Fruit fly (Drosophila melanogaster): Measurements from ENCODE around the gene CG15642.

The CG15642 gene

dm6 chrX:15497440-15498271 lies 30.1 kb upstream of the CG15642 start:
- TF ChIP-seq CG4496 (GFP tag; IDR thresholded peaks at IDR 0.05) (no peak), CG34367 (tag; optimal IDR thresholded peaks at IDR 0.05) (no peak), CG12605 (GFP tag; IDR thresholded peaks at IDR 0.05) (0 out of 2 replicates have a peak, but pooled peaks have one; percentile 7), CG13204 (GFP tag; optimal IDR thresholded peaks at IDR 0.05) (peak; percentile 41), CG14655 (GFP tag; optimal IDR thresholded peaks at IDR 0.05) (no peak), rn (GFP tag; IDR thresholded peaks at IDR 0.05) (no peak), CG9948 (tag; optimal IDR thresholded peaks at IDR 0.05) (no peak)

dm6 chrX:15496651-15497409 lies 29.3 kb upstream of the CG15642 start:
- TF ChIP-seq CG12605 (GFP tag; IDR thresholded peaks at IDR 0.05): no peak
- no peak for TF ChIP-seq CG9948 (tag; optimal IDR thresholded peaks at IDR 0.05)
- TF ChIP-seq CG4496 (GFP tag; IDR thresholded peaks at IDR 0.05): no peak
- no peak for TF ChIP-seq gl (tag; optimal IDR thresholded peaks at IDR 0.05)
- TF ChIP-seq CG13204 (GFP tag; optimal IDR thresholded peaks at IDR 0.05): no peak
- TF ChIP-seq Pif1A (GFP tag; optimal IDR thresholded peaks at IDR 0.05): no peak
- TF ChIP-seq EcR (GFP tag; optimal IDR thresholded peaks at IDR 0.05): no peak
- TF ChIP-seq rn (GFP tag; IDR thresholded peaks at IDR 0.05): no peak
- no peak for TF ChIP-seq CG32121 (GFP tag; IDR thresholded peaks at IDR 0.05)
- no peak for TF ChIP-seq D1 (tag; optimal IDR thresholded peaks at IDR 0.05)
- no peak for TF ChIP-seq CG14655 (GFP tag; optimal IDR thresholded peaks at IDR 0.05)
- no peak for TF ChIP-seq CG8159 (tag; optimal IDR thresholded peaks at IDR 0.05)

- TF ChIP-seq EcR (GFP tag; optimal IDR thresholded peaks at IDR 0.05) (no peak), CG12605 (GFP tag; IDR thresholded peaks at IDR 0.05) (no peak), CG8159 (tag; optimal IDR thresholded peaks at IDR 0.05) (no peak)
These were observed 28.2 kb upstream of the CG15642 start for dm6 chrX:15495600-15496379.

dm6 chrX:15490519-15490918 lies 23.0 kb upstream of the CG15642 start:
- no peak for TF ChIP-seq CG17806 (tag; optimal IDR thresholded peaks at IDR 0.05)
- no peak for TF ChIP-seq CG12605 (GFP tag; IDR thresholded peaks at IDR 0.05)
- no peak for TF ChIP-seq CG34367 (tag; optimal IDR thresholded peaks at IDR 0.05)

dm6 chrX:15486682-15487081 lies 19.1 kb upstream of the CG15642 start, which contains the start of gene Gmap:
TSS of gene Gmap (plus strand) at chrX:15486922.
- TF ChIP-seq CG34367 (tag; optimal IDR thresholded peaks at IDR 0.05) (no peak), D1 (tag; optimal IDR thresholded peaks at IDR 0.05) (no peak), CG4496 (GFP tag; IDR thresholded peaks at IDR 0.05) (no peak), gl (tag; optimal IDR thresholded peaks at IDR 0.05) (no peak), CG12605 (GFP tag; IDR thresholded peaks at IDR 0.05) (no peak), CG10348 (GFP tag; IDR thresholded peaks at IDR 0.05) (no peak), EcR (GFP tag; optimal IDR thresholded peaks at IDR 0.05) (no peak), CG15710 (tag; optimal IDR thresholded peaks at IDR 0.05) (no peak)

dm6 chrX:15484451-15485032 lies 17.0 kb upstream of the CG15642 start:
- TF ChIP-seq CG13204 (GFP tag; optimal IDR thresholded peaks at IDR 0.05) (no peak), D1 (tag; optimal IDR thresholded peaks at IDR 0.05) (no peak)

dm6 chrX:15483010-15483802 lies 15.6 kb upstream of the CG15642 start:
- TF ChIP-seq rn (GFP tag; IDR thresholded peaks at IDR 0.05) (no peak), CG34367 (tag; optimal IDR thresholded peaks at IDR 0.05) (no peak), CG13204 (GFP tag; optimal IDR thresholded peaks at IDR 0.05) (peak; percentile 16)

Measured in whole organism, pupa.